Fruit fly (Drosophila melanogaster) whole organism, embryonic: Measurements from ENCODE around the gene Atf3.

Source experiments
- Ada2b ChIP-seq: fragments of 200-800 bp; sonication (Bioruptor generic); IDR thresholded peaks from 2 replicates; pipeline ENCODE4 v1.3.6; 2022; ENCODE audit warnings: missing biosample characterization, missing genetic modification characterization
- Antp ChIP-seq: fragments of 200-800 bp; sonication (Bioruptor generic); optimal IDR thresholded peaks from 3 replicates; lab custom pipeline; 2016; ENCODE audit warnings: missing biosample characterization, missing genetic modification characterization
- BtbVII ChIP-seq: fragments of 200-800 bp; sonication (Bioruptor generic); optimal IDR thresholded peaks from 3 replicates; lab custom pipeline; 2017; ENCODE audit warnings: missing biosample characterization, mild to moderate bottlenecking, missing genetic modification characterization
- CG11456 ChIP-seq: fragments of 200-800 bp; sonication (Bioruptor generic); IDR thresholded peaks from 3 replicates; pipeline ENCODE4 v1.3.6; 2022; ENCODE audit warnings: missing biosample characterization, missing genetic modification characterization
- CG11560 ChIP-seq: fragments of 200-800 bp; sonication (Bioruptor generic); IDR thresholded peaks from 3 replicates; pipeline ENCODE4 v1.3.6; 2022; ENCODE audit warnings: missing biosample characterization, missing genetic modification characterization
- CG11695 ChIP-seq: fragments of 200-800 bp; sonication (Bioruptor generic); IDR thresholded peaks from 3 replicates; pipeline ENCODE4 v1.3.6; 2022; ENCODE audit warnings: missing biosample characterization, missing genetic modification characterization
- CG12104 ChIP-seq: fragments of 200-800 bp; sonication (Bioruptor generic); optimal IDR thresholded peaks from 3 replicates; lab custom pipeline; 2016; ENCODE audit warnings: missing biosample characterization, missing genetic modification characterization
- CG12659 ChIP-seq: fragments of 200-800 bp; sonication (Bioruptor generic); optimal IDR thresholded peaks from 3 replicates; lab custom pipeline; 2017; ENCODE audit warnings: mild to moderate bottlenecking, missing biosample characterization, missing genetic modification reagents, missing genetic modification characterization
- CG15479 ChIP-seq: fragments of 200-800 bp; sonication (Bioruptor generic); optimal IDR thresholded peaks from 3 replicates; lab custom pipeline; 2019; ENCODE audit warnings: missing biosample characterization, mild to moderate bottlenecking, missing genetic modification characterization, moderate library complexity
- CG17328 ChIP-seq: fragments of 200-800 bp; sonication (Bioruptor generic); IDR thresholded peaks from 2 replicates; pipeline ENCODE4 v1.3.6; 2022; ENCODE audit warnings: missing biosample characterization, missing genetic modification characterization
- CG17359 ChIP-seq: fragments of 200-800 bp; sonication (Bioruptor generic); optimal IDR thresholded peaks from 3 replicates; lab custom pipeline; 2018; ENCODE audit warnings: missing biosample characterization, mild to moderate bottlenecking, missing genetic modification characterization, moderate library complexity
- CG2202 ChIP-seq: fragments of 200-800 bp; sonication (Bioruptor generic); optimal IDR thresholded peaks from 2 replicates; lab custom pipeline; 2018; ENCODE audit warnings: missing biosample characterization, mild to moderate bottlenecking, missing genetic modification characterization
- CG34224 ChIP-seq: fragments of 200-800 bp; sonication (Bioruptor generic); IDR thresholded peaks from 3 replicates; pipeline ENCODE4 v1.3.6; 2022; ENCODE audit warnings: missing biosample characterization, missing genetic modification characterization; ENCODE audit not compliant: partially characterized antibody
- CG6791 ChIP-seq: fragments of 200-800 bp; sonication (Bioruptor generic); IDR thresholded peaks from 3 replicates; pipeline ENCODE4 v1.3.6; 2022; ENCODE audit warnings: missing biosample characterization, missing genetic modification characterization; ENCODE audit not compliant: partially characterized antibody
- CG6813 ChIP-seq: fragments of 200-800 bp; sonication (Bioruptor generic); optimal IDR thresholded peaks from 2 replicates; lab custom pipeline; 2017; ENCODE audit warnings: missing biosample characterization, missing genetic modification characterization, mild to moderate bottlenecking, moderate library complexity, missing genetic modification reagents
- CG7372 ChIP-seq: fragments of 200-800 bp; sonication (Bioruptor generic); IDR thresholded peaks from 2 replicates; pipeline ENCODE4 v1.3.6; 2022; ENCODE audit warnings: missing biosample characterization, missing genetic modification characterization
- CG7745 ChIP-seq: fragments of 200-800 bp; sonication (Bioruptor generic); optimal IDR thresholded peaks from 2 replicates; lab custom pipeline; 2018; ENCODE audit warnings: missing biosample characterization, mild to moderate bottlenecking, missing genetic modification characterization, moderate library complexity
- CG7786 ChIP-seq: fragments of 200-800 bp; sonication (Bioruptor generic); optimal IDR thresholded peaks from 2 replicates; lab custom pipeline; 2016; ENCODE audit warnings: missing biosample characterization, missing genetic modification characterization
- CG7839 ChIP-seq: fragments of 200-800 bp; sonication (Bioruptor generic); optimal IDR thresholded peaks from 3 replicates; lab custom pipeline; 2018; ENCODE audit warnings: missing biosample characterization, mild to moderate bottlenecking, missing genetic modification characterization, moderate library complexity
- CG9932 ChIP-seq: fragments of 200-800 bp; sonication (Bioruptor generic); IDR thresholded peaks from 2 replicates; pipeline ENCODE4 v1.3.6; 2022; ENCODE audit warnings: missing biosample characterization, missing genetic modification characterization
- Doc3 ChIP-seq: fragments of 200-800 bp; sonication (Bioruptor generic); IDR thresholded peaks from 3 replicates; pipeline ENCODE4 v1.3.6; 2022; ENCODE audit warnings: missing biosample characterization, missing genetic modification characterization; ENCODE audit not compliant: partially characterized antibody
- E2f2 ChIP-seq: fragments of 200-800 bp; sonication (Bioruptor generic); IDR thresholded peaks from 2 replicates; pipeline ENCODE4 v1.3.6; 2022; ENCODE audit warnings: missing biosample characterization, missing genetic modification characterization
- Eip74EF ChIP-seq, 2 experiments: fragments of 200-800 bp in 1 of 2; fragments of >200 bp in 1 of 2; sonication (Bioruptor generic) in 1 of 2; optimal IDR thresholded peaks; 2 replicates each; lab custom pipeline; 2017 to 2019; ENCODE audit warnings: missing biosample characterization in 2 of 2, missing genetic modification characterization in 2 of 2, mild to moderate bottlenecking in 1 of 2, moderate library complexity in 1 of 2
- Elba2 ChIP-seq: fragments of 200-800 bp; sonication (Bioruptor generic); optimal IDR thresholded peaks from 3 replicates; lab custom pipeline; 2016; ENCODE audit warnings: missing biosample characterization, missing genetic modification characterization
- Gug ChIP-seq: fragments of 200-800 bp; sonication (Bioruptor generic); IDR thresholded peaks from 4 replicates; pipeline ENCODE4 v1.3.6; 2022; ENCODE audit warnings: missing biosample characterization, missing genetic modification characterization
- Hmr ChIP-seq: fragments of 200-800 bp; sonication (Bioruptor generic); optimal IDR thresholded peaks from 3 replicates; lab custom pipeline; 2017; ENCODE audit warnings: mild to moderate bottlenecking, missing biosample characterization, missing genetic modification reagents, missing genetic modification characterization
- Poxn ChIP-seq: fragments of 200-800 bp; sonication (Bioruptor generic); IDR thresholded peaks from 2 replicates; pipeline ENCODE4 v1.3.6; 2022; ENCODE audit warnings: missing biosample characterization, missing genetic modification characterization
- Scr ChIP-seq: fragments of 200-800 bp; sonication (Bioruptor generic); IDR thresholded peaks from 2 replicates; pipeline ENCODE4 v1.3.6; 2022; ENCODE audit warnings: missing biosample characterization, missing genetic modification characterization; ENCODE audit not compliant: partially characterized antibody
- Sry-β ChIP-seq: fragments of 200-800 bp; sonication (Bioruptor generic); optimal IDR thresholded peaks from 2 replicates; lab custom pipeline; 2018; ENCODE audit warnings: missing biosample characterization, mild to moderate bottlenecking, missing genetic modification characterization, moderate library complexity
- aop ChIP-seq: fragments of 200-800 bp; sonication (Bioruptor generic); IDR thresholded peaks from 2 replicates; pipeline ENCODE4 v1.3.6; 2022; ENCODE audit warnings: missing biosample characterization, missing genetic modification characterization
- ara ChIP-seq: fragments of 200-800 bp; sonication (Bioruptor generic); IDR thresholded peaks from 2 replicates; pipeline ENCODE4 v1.3.6; 2022; ENCODE audit warnings: missing biosample characterization, missing genetic modification characterization
- chm ChIP-seq: fragments of 200-800 bp; sonication (Bioruptor generic); IDR thresholded peaks from 2 replicates; pipeline ENCODE4 v1.3.6; 2022; ENCODE audit warnings: missing biosample characterization, missing genetic modification characterization
- crol ChIP-seq: fragments of 200-800 bp; sonication (Bioruptor generic); IDR thresholded peaks from 2 replicates; pipeline ENCODE4 v1.3.6; 2022; ENCODE audit warnings: missing biosample characterization, missing genetic modification characterization
- gce ChIP-seq: fragments of 200-800 bp; sonication (Bioruptor generic); IDR thresholded peaks from 3 replicates; pipeline ENCODE4 v1.3.6; 2022; ENCODE audit warnings: missing biosample characterization, missing genetic modification characterization
- gcm2 ChIP-seq: fragments of 200-800 bp; sonication (Bioruptor generic); optimal IDR thresholded peaks from 2 replicates; lab custom pipeline; 2016; ENCODE audit warnings: missing biosample characterization, missing genetic modification characterization
- jigr1 ChIP-seq: fragments of 200-800 bp; sonication (Bioruptor generic); IDR thresholded peaks from 3 replicates; pipeline ENCODE4 v1.3.6; 2022; ENCODE audit warnings: missing biosample characterization, missing genetic modification characterization
- kni ChIP-seq: fragments of 200-800 bp; sonication (Bioruptor generic); optimal IDR thresholded peaks from 3 replicates; lab custom pipeline; 2017; ENCODE audit warnings: mild to moderate bottlenecking, missing biosample characterization, missing genetic modification reagents, missing genetic modification characterization
- lmd ChIP-seq: fragments of 200-800 bp; sonication (Bioruptor generic); IDR thresholded peaks from 2 replicates; pipeline ENCODE4 v1.3.6; 2022; ENCODE audit warnings: missing biosample characterization, missing genetic modification characterization
- pfk ChIP-seq: fragments of 200-800 bp; sonication (Bioruptor generic); optimal IDR thresholded peaks from 2 replicates; lab custom pipeline; 2018; ENCODE audit warnings: missing biosample characterization, mild to moderate bottlenecking, missing genetic modification characterization, moderate library complexity
- rib ChIP-seq: fragments of 200-800 bp; sonication (Bioruptor generic); IDR thresholded peaks from 2 replicates; pipeline ENCODE4 v1.3.6; 2022; ENCODE audit warnings: missing biosample characterization, missing genetic modification characterization
- scrt ChIP-seq: fragments of 200-800 bp; sonication (Bioruptor generic); optimal IDR thresholded peaks from 2 replicates; lab custom pipeline; 2018; ENCODE audit warnings: missing biosample characterization, mild to moderate bottlenecking, missing genetic modification characterization, moderate library complexity
- sens-2 ChIP-seq: fragments of 200-800 bp; sonication (Bioruptor generic); IDR thresholded peaks from 2 replicates; pipeline ENCODE4 v1.3.6; 2022; ENCODE audit warnings: missing biosample characterization, missing genetic modification characterization
- sim ChIP-seq: fragments of 200-800 bp; sonication (Bioruptor generic); IDR thresholded peaks from 2 replicates; pipeline ENCODE4 v1.3.6; 2022; ENCODE audit warnings: missing biosample characterization, missing genetic modification characterization
- slbo ChIP-seq: fragments of 200-800 bp; sonication (Bioruptor generic); IDR thresholded peaks from 2 replicates; pipeline ENCODE4 v1.3.6; 2022; ENCODE audit warnings: missing biosample characterization, missing genetic modification characterization
- ssp ChIP-seq: fragments of 200-800 bp; sonication (Bioruptor generic); IDR thresholded peaks from 2 replicates; pipeline ENCODE4 v1.3.6; 2022; ENCODE audit warnings: missing biosample characterization, missing genetic modification characterization
- sug ChIP-seq: fragments of 200-800 bp; optimal IDR thresholded peaks from 2 replicates; lab custom pipeline; 2019; ENCODE audit warnings: missing biosample characterization, mild to moderate bottlenecking, missing genetic modification characterization, moderate library complexity
- tin ChIP-seq: fragments of 200-800 bp; sonication (Bioruptor generic); optimal IDR thresholded peaks from 3 replicates; lab custom pipeline; 2016; ENCODE audit warnings: missing biosample characterization, missing genetic modification characterization
- unc-4 ChIP-seq: fragments of 200-800 bp; sonication (Bioruptor generic); IDR thresholded peaks from 2 replicates; pipeline ENCODE4 v1.3.6; 2022; ENCODE audit warnings: missing biosample characterization, missing genetic modification characterization; ENCODE audit not compliant: partially characterized antibody

Atf3 gene

DNA sequence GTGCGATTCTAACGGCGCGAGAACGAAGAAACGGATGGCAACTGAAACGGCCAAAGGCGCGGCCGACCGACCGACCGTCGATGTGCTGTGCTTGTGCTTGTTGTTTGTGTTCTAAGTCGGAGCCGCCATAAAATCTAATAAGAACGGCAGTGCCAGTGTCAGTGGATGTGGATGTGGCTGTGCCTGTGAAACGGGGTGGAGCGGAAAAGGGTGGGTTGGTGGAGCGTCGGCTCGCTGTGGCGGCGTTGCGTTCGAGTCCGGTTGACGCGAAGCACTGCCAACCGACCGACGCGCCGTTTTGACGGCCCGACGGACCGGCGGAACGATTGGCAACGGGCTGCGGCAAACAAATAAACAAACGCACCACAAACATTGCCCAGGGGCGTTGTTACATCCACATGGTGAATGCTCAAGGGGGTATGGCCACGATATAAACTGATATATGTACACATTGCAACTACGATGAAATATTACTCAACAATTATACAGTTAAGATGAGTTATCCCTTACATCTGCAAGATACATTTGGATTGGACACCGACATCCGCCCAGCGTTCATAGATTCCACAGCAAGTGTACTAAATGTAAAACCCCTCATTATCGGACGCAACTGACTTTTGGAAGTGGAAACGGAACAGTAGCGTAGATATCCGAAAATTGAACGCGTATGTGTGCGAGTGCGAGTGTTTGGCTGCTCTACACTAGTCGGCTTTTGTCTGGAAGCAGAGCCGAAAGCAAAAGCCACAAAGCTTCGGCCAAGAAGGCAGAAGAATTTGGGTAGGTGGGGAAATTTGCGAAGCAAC lies at the start of gene Atf3 (continued):
- TF ChIP-seq Antp (GFP tag; lab: Kevin White, UChicago) (peak; percentile 99), scrt (GFP tag; lab: Kevin White, UChicago) (peak; percentile 97), CG6813 (GFP tag; lab: Kevin White, UChicago) (peak; percentile 98), aop (GFP tag; lab: Robert Waterston, UW) (peak; percentile 89), rib (GFP tag; lab: Robert Waterston, UW) (peak; percentile 98), CG17359 (tag; lab: Kevin White, UChicago) (peak; percentile 99), E2f2 (peak; percentile 87), ssp (peak; percentile 94), Sry-β (GFP tag; lab: Kevin White, UChicago) (peak; percentile 61), CG2202 (tag; lab: Kevin White, UChicago) (peak; percentile 94), CG11560 (tag; lab: Robert Waterston, UW) (peak; percentile 94), lmd (GFP tag; lab: Robert Waterston, UW) (peak; percentile 100), Scr (GFP tag; lab: Robert Waterston, UW) (0 out of 2 replicates have a peak, but pooled peaks have one; percentile 28), CG12104 (peak; percentile 99), CG12659 (GFP tag; lab: Kevin White, UChicago) (peak; percentile 100), Elba2 (GFP tag; lab: Kevin White, UChicago) (peak; percentile 64), jigr1 (GFP tag; lab: Robert Waterston, UW) (peak; percentile 99), crol (GFP tag; lab: Robert Waterston, UW) (peak; percentile 91), CG15479 (GFP tag; lab: Kevin White, UChicago) (peak; percentile 13), slbo (GFP tag; lab: Robert Waterston, UW) (peak; percentile 99), BtbVII (peak; percentile 99), tin (GFP tag; lab: Kevin White, UChicago) (peak; percentile 98), Poxn (GFP tag; lab: Robert Waterston, UW) (peak; percentile 97), CG6791 (no peak), CG17328 (GFP tag; lab: Robert Waterston, UW) (peak; percentile 94), CG7745 (tag; lab: Kevin White, UChicago) (no peak), Doc3 (no peak), unc-4 (GFP tag; lab: Robert Waterston, UW) (0 out of 2 replicates have a peak, but pooled peaks have one; percentile 31), Eip74EF (GFP tag; optimal IDR thresholded peaks at IDR 0.05; lab: Kevin White, UChicago) (peak in 1 of 2 experiments; percentile 99), CG7839 (tag; lab: Kevin White, UChicago) (peak; percentile 100), CG7372 (GFP tag; lab: Robert Waterston, UW) (peak; percentile 99), sens-2 (peak; percentile 90), chm (GFP tag; lab: Robert Waterston, UW) (peak; percentile 94), Ada2b (GFP tag; lab: Robert Waterston, UW) (peak; percentile 99), gcm2 (GFP tag; lab: Kevin White, UChicago) (peak; percentile 98), sim (GFP tag; lab: Robert Waterston, UW) (peak; percentile 92), gce (peak; percentile 95), ara (peak; percentile 97), Gug (GFP tag; lab: Robert Waterston, UW) (peak; percentile 99), pfk (peak; percentile 99), CG34224 (GFP tag; lab: Robert Waterston, UW) (0 out of 3 replicates have a peak, but pooled peaks have one; percentile 27), sug (tag; lab: Kevin White, UChicago) (peak; percentile 98), CG11456 (GFP tag; lab: Robert Waterston, UW) (peak; percentile 99), CG7786 (peak; percentile 100), CG9932 (peak; percentile 99), kni (peak; percentile 94), CG11695 (GFP tag; lab: Robert Waterston, UW) (peak; percentile 99), Hmr (peak; percentile 100)
